Fruit fly (Drosophila melanogaster): ENCODE measurements around the gene CG33268.

dm6 chr3L:11543681-11544299, 47.2 kb downstream of the CG33268 start:
- TF ChIP-seq fru (GFP tag; optimal IDR thresholded peaks at IDR 0.05) (no peak), OdsH (GFP tag; optimal IDR thresholded peaks at IDR 0.05) (no peak), br (GFP tag; optimal IDR thresholded peaks at IDR 0.05) (no peak), dmrt93B (GFP tag; optimal IDR thresholded peaks at IDR 0.05) (no peak), Myc (optimal IDR thresholded peaks at IDR 0.05) (no peak), CG32264 (GFP tag; optimal IDR thresholded peaks at IDR 0.05) (no peak), lola (GFP tag; optimal IDR thresholded peaks at IDR 0.05) (no peak), sv (GFP tag; optimal IDR thresholded peaks at IDR 0.05) (no peak)

All from whole organism, wandering third instar larva.